Fruit fly (Drosophila melanogaster): ENCODE measurements around the gene CG43117.

dm6 chr3R:26409780-26410179 lies 44.8 kb upstream of the CG43117 start:
- TF ChIP-seq Dll (optimal IDR thresholded peaks at IDR 0.05) (no peak), pan (optimal IDR thresholded peaks at IDR 0.05) (no peak), psq (optimal IDR thresholded peaks at IDR 0.05) (no peak), CG8478 (optimal IDR thresholded peaks at IDR 0.05) (no peak)

All from whole organism.